Worm (Caenorhabditis elegans) whole organism, early embryonic: Measurements from ENCODE around the gene mrck-1.

Experiments used
- flt-1 ChIP-seq: fragments of 200-800 bp; sonication (Bioruptor generic); IDR thresholded peaks from 2 replicates; pipeline ENCODE4 v1.3.6; 2022; ENCODE audit warnings: missing genetic modification characterization, missing compliant biosample characterization
- hnd-1 ChIP-seq: sonication (generic microtip); optimal IDR thresholded peaks from 2 replicates; lab custom pipeline; 2016; ENCODE audit warnings: missing genetic modification characterization, missing compliant biosample characterization

- no peak for TF ChIP-seq flt-1 (GFP tag; lab: Robert Waterston, UW)
- TF ChIP-seq hnd-1 (tag; lab: Kevin White, UChicago), result no peak
Observed at ce11 chrV:6231902-6232340, 35.2 kb downstream of the mrck-1 start.
